Fruit fly (Drosophila melanogaster) whole organism, embryonic: Measurements from ENCODE around the gene ClpX.

Source experiments
- B-H2 ChIP-seq: fragments of 200-800 bp; sonication (Bioruptor generic); optimal IDR thresholded peaks from 2 replicates; lab custom pipeline; 2018; ENCODE audit warnings: missing biosample characterization, mild to moderate bottlenecking, missing genetic modification characterization
- CG12236 ChIP-seq: fragments of 200-800 bp; sonication (Bioruptor generic); optimal IDR thresholded peaks from 2 replicates; lab custom pipeline; 2016; ENCODE audit warnings: missing biosample characterization, missing genetic modification characterization
- CG12769 ChIP-seq: fragments of 200-800 bp; sonication (Bioruptor generic); optimal IDR thresholded peaks from 2 replicates; lab custom pipeline; 2019; ENCODE audit warnings: missing biosample characterization, mild to moderate bottlenecking, missing genetic modification characterization, moderate library complexity
- CG13775 ChIP-seq: fragments of 200-800 bp; sonication (Bioruptor generic); optimal IDR thresholded peaks from 3 replicates; lab custom pipeline; 2017; ENCODE audit warnings: missing biosample characterization, mild to moderate bottlenecking, missing genetic modification characterization
- CG14050 ChIP-seq: fragments of 200-800 bp; sonication (Bioruptor generic); IDR thresholded peaks from 3 replicates; pipeline ENCODE4 v1.3.6; 2022; ENCODE audit warnings: missing biosample characterization, missing genetic modification characterization
- CG15269 ChIP-seq: fragments of 200-800 bp; sonication (Bioruptor generic); optimal IDR thresholded peaks from 2 replicates; lab custom pipeline; 2018; ENCODE audit warnings: missing biosample characterization, mild to moderate bottlenecking, missing genetic modification characterization, moderate library complexity
- CG15696 ChIP-seq: fragments of 200-800 bp; sonication (Bioruptor generic); optimal IDR thresholded peaks from 2 replicates; lab custom pipeline; 2019; ENCODE audit warnings: missing biosample characterization, mild to moderate bottlenecking, missing genetic modification characterization, moderate library complexity
- CG1603 ChIP-seq: fragments of 200-800 bp; sonication (Bioruptor generic); optimal IDR thresholded peaks from 2 replicates; lab custom pipeline; 2019; ENCODE audit warnings: missing biosample characterization, mild to moderate bottlenecking, missing genetic modification characterization, moderate library complexity
- CG1647 ChIP-seq: fragments of 200-800 bp; sonication (Bioruptor generic); optimal IDR thresholded peaks from 3 replicates; lab custom pipeline; 2016; ENCODE audit warnings: missing biosample characterization, missing genetic modification characterization
- CG17385 ChIP-seq: fragments of 200-800 bp; sonication (Bioruptor generic); optimal IDR thresholded peaks from 3 replicates; lab custom pipeline; 2018; ENCODE audit warnings: missing biosample characterization, mild to moderate bottlenecking, missing genetic modification characterization
- CG18011 ChIP-seq: fragments of 200-800 bp; sonication (Bioruptor generic); optimal IDR thresholded peaks from 2 replicates; lab custom pipeline; 2017; ENCODE audit warnings: missing biosample characterization, missing genetic modification characterization, mild to moderate bottlenecking, moderate library complexity, missing genotype
- CG2199 ChIP-seq: fragments of 200-800 bp; sonication (Bioruptor generic); IDR thresholded peaks from 3 replicates; pipeline ENCODE4 v1.3.6; 2022; ENCODE audit warnings: missing biosample characterization, missing genetic modification characterization
- CG2202 ChIP-seq: fragments of 200-800 bp; sonication (Bioruptor generic); optimal IDR thresholded peaks from 2 replicates; lab custom pipeline; 2018; ENCODE audit warnings: missing biosample characterization, mild to moderate bottlenecking, missing genetic modification characterization
- CG34224 ChIP-seq: fragments of 200-800 bp; sonication (Bioruptor generic); IDR thresholded peaks from 3 replicates; pipeline ENCODE4 v1.3.6; 2022; ENCODE audit warnings: missing biosample characterization, missing genetic modification characterization; ENCODE audit not compliant: partially characterized antibody
- CG34422 ChIP-seq: fragments of 200-800 bp; sonication (Bioruptor generic); IDR thresholded peaks from 3 replicates; pipeline ENCODE4 v1.3.6; 2022; ENCODE audit warnings: missing biosample characterization, missing genetic modification characterization
- CG43689 ChIP-seq: fragments of 200-800 bp; sonication (Bioruptor generic); IDR thresholded peaks from 2 replicates; pipeline ENCODE4 v1.3.6; 2022; ENCODE audit warnings: missing biosample characterization, missing genetic modification characterization
- CG4617 ChIP-seq: fragments of 200-800 bp; sonication (Bioruptor generic); optimal IDR thresholded peaks from 3 replicates; lab custom pipeline; 2016; ENCODE audit warnings: missing biosample characterization, missing genetic modification characterization, borderline replicate concordance
- CG6175 ChIP-seq: fragments of 200-800 bp; sonication (Bioruptor generic); IDR thresholded peaks from 3 replicates; pipeline ENCODE4 v1.3.6; 2022; ENCODE audit warnings: missing biosample characterization, missing genetic modification characterization
- CG7839 ChIP-seq: fragments of 200-800 bp; sonication (Bioruptor generic); optimal IDR thresholded peaks from 3 replicates; lab custom pipeline; 2018; ENCODE audit warnings: missing biosample characterization, mild to moderate bottlenecking, missing genetic modification characterization, moderate library complexity
- CG8281 ChIP-seq: fragments of 200-800 bp; sonication (Bioruptor generic); optimal IDR thresholded peaks from 2 replicates; lab custom pipeline; 2018; ENCODE audit warnings: missing biosample characterization, mild to moderate bottlenecking, missing genetic modification characterization, moderate library complexity
- CG8290 ChIP-seq, 3 experiments: fragments of 200-800 bp; sonication (Bioruptor generic); optimal IDR thresholded peaks; 2 replicates each; lab custom pipeline; 2016 to 2019; ENCODE audit warnings: missing biosample characterization in 3 of 3, missing genetic modification characterization in 3 of 3, mild to moderate bottlenecking in 2 of 3, moderate library complexity in 1 of 3
- CG8478 ChIP-seq: fragments of >200 bp; optimal IDR thresholded peaks from 2 replicates; lab custom pipeline; 2018
- CG9932 ChIP-seq: fragments of 200-800 bp; sonication (Bioruptor generic); IDR thresholded peaks from 2 replicates; pipeline ENCODE4 v1.3.6; 2022; ENCODE audit warnings: missing biosample characterization, missing genetic modification characterization
- Doc2 ChIP-seq: fragments of 200-800 bp; sonication (Bioruptor generic); IDR thresholded peaks from 2 replicates; pipeline ENCODE4 v1.3.6; 2022; ENCODE audit warnings: missing biosample characterization, missing genetic modification characterization
- Fer3 ChIP-seq: fragments of 200-800 bp; sonication (Bioruptor generic); optimal IDR thresholded peaks from 2 replicates; lab custom pipeline; 2018; ENCODE audit warnings: missing biosample characterization, mild to moderate bottlenecking, missing genetic modification characterization, moderate library complexity
- GATAe ChIP-seq: fragments of 200-800 bp; sonication (Bioruptor generic); conservative IDR thresholded peaks from 2 replicates; pipeline ENCODE4 v1.3.6; 2022; ENCODE audit warnings: missing biosample characterization, missing genetic modification characterization
- Hey ChIP-seq: fragments of 200-800 bp; sonication (Bioruptor generic); optimal IDR thresholded peaks from 3 replicates; lab custom pipeline; 2018; ENCODE audit warnings: missing biosample characterization, mild to moderate bottlenecking, missing genetic modification characterization
- Hr39 ChIP-seq: fragments of >200 bp; optimal IDR thresholded peaks from 2 replicates; lab custom pipeline; 2017
- Hsf ChIP-seq: fragments of 200-800 bp; sonication (Bioruptor generic); optimal IDR thresholded peaks from 3 replicates; lab custom pipeline; 2016; ENCODE audit warnings: missing biosample characterization, missing genetic modification characterization
- Lim3 ChIP-seq: fragments of 200-800 bp; sonication (Bioruptor generic); IDR thresholded peaks from 2 replicates; pipeline ENCODE4 v1.3.6; 2022; ENCODE audit warnings: missing biosample characterization, missing genetic modification characterization
- Lpt ChIP-seq: fragments of >200 bp; optimal IDR thresholded peaks from 2 replicates; lab custom pipeline; 2018; ENCODE audit warnings: missing biosample characterization, missing genetic modification characterization
- NC2α ChIP-seq: fragments of 200-800 bp; sonication (Bioruptor generic); optimal IDR thresholded peaks from 2 replicates; lab custom pipeline; 2016; ENCODE audit warnings: missing biosample characterization, missing genetic modification characterization
- Nf-YA ChIP-seq: fragments of 200-800 bp; sonication (Bioruptor generic); IDR thresholded peaks from 2 replicates; pipeline ENCODE4 v1.3.6; 2022; ENCODE audit warnings: missing biosample characterization, missing genetic modification characterization
- Ravus ChIP-seq: fragments of 200-800 bp; sonication (Bioruptor generic); IDR thresholded peaks from 2 replicates; pipeline ENCODE4 v1.3.6; 2022; ENCODE audit warnings: missing biosample characterization, missing genetic modification characterization
- Usf ChIP-seq: fragments of 200-800 bp; sonication (Bioruptor generic); optimal IDR thresholded peaks from 2 replicates; lab custom pipeline; 2017; ENCODE audit warnings: missing genotype, missing biosample characterization, missing genetic modification characterization
- ab ChIP-seq: fragments of 200-800 bp; sonication (Bioruptor generic); optimal IDR thresholded peaks from 2 replicates; lab custom pipeline; 2016; ENCODE audit warnings: missing biosample characterization, missing genetic modification characterization
- amos ChIP-seq: fragments of 200-800 bp; sonication (Bioruptor generic); IDR thresholded peaks from 2 replicates; pipeline ENCODE4 v1.3.6; 2022; ENCODE audit warnings: missing biosample characterization, missing genetic modification characterization; ENCODE audit not compliant: partially characterized antibody
- chm ChIP-seq: fragments of 200-800 bp; sonication (Bioruptor generic); IDR thresholded peaks from 2 replicates; pipeline ENCODE4 v1.3.6; 2022; ENCODE audit warnings: missing biosample characterization, missing genetic modification characterization
- corto ChIP-seq: fragments of 200-800 bp; sonication (Bioruptor generic); optimal IDR thresholded peaks from 2 replicates; lab custom pipeline; 2016; ENCODE audit warnings: missing biosample characterization, mild to moderate bottlenecking, missing genetic modification characterization, moderate library complexity
- crp ChIP-seq, 2 experiments: fragments of 200-800 bp; sonication (Bioruptor generic); optimal IDR thresholded peaks; 2 replicates in 1 of 2; 3 replicates in 1 of 2; lab custom pipeline; 2017; ENCODE audit warnings: missing biosample characterization in 2 of 2, missing genetic modification characterization in 2 of 2, mild to moderate bottlenecking in 1 of 2, moderate library complexity in 1 of 2
- disco-r ChIP-seq: fragments of 200-800 bp; sonication (Bioruptor generic); optimal IDR thresholded peaks from 2 replicates; lab custom pipeline; 2016; ENCODE audit warnings: missing biosample characterization, missing genetic modification characterization
- eyg ChIP-seq: fragments of 200-800 bp; sonication (Bioruptor generic); optimal IDR thresholded peaks from 3 replicates; lab custom pipeline; 2016; ENCODE audit warnings: missing biosample characterization, missing genetic modification characterization
- jigr1 ChIP-seq: fragments of 200-800 bp; sonication (Bioruptor generic); IDR thresholded peaks from 3 replicates; pipeline ENCODE4 v1.3.6; 2022; ENCODE audit warnings: missing biosample characterization, missing genetic modification characterization
- lbe ChIP-seq: fragments of 200-800 bp; sonication (Bioruptor generic); optimal IDR thresholded peaks from 2 replicates; lab custom pipeline; 2016; ENCODE audit warnings: missing biosample characterization, mild to moderate bottlenecking, missing genetic modification characterization
- nerfin-1 ChIP-seq: fragments of 200-800 bp; sonication (Bioruptor generic); optimal IDR thresholded peaks from 3 replicates; lab custom pipeline; 2019; ENCODE audit warnings: missing biosample characterization, mild to moderate bottlenecking, missing genetic modification characterization, moderate library complexity
- ro ChIP-seq: fragments of 200-800 bp; sonication (Bioruptor generic); IDR thresholded peaks from 2 replicates; pipeline ENCODE4 v1.3.6; 2022; ENCODE audit warnings: missing biosample characterization, missing genetic modification characterization
- stc ChIP-seq: fragments of 200-800 bp; sonication (Bioruptor generic); IDR thresholded peaks from 2 replicates; pipeline ENCODE4 v1.3.6; 2022; ENCODE audit warnings: missing biosample characterization, missing genetic modification characterization
- toy ChIP-seq: fragments of 200-800 bp; sonication (Bioruptor generic); IDR thresholded peaks from 2 replicates; pipeline ENCODE4 v1.3.6; 2022; ENCODE audit warnings: missing biosample characterization, missing genetic modification characterization
- twi ChIP-seq: fragments of 200-800 bp; optimal IDR thresholded peaks from 2 replicates; lab custom pipeline; 2019; ENCODE audit warnings: missing biosample characterization, mild to moderate bottlenecking, missing genetic modification characterization, moderate library complexity
- vfl ChIP-seq: fragments of 200-800 bp; sonication (Bioruptor generic); optimal IDR thresholded peaks from 2 replicates; lab custom pipeline; 2016; ENCODE audit warnings: missing biosample characterization, missing genetic modification characterization
- vvl ChIP-seq: fragments of 200-800 bp; sonication (Bioruptor generic); IDR thresholded peaks from 2 replicates; pipeline ENCODE4 v1.3.6; 2022; ENCODE audit warnings: missing biosample characterization, missing genetic modification characterization

Gene ClpX

dm6 chr3R:19889603-19890187 is 13.8 kb downstream of the ClpX start (continued):
- no peak for TF ChIP-seq NC2α (GFP tag; lab: Kevin White, UChicago)
- TF ChIP-seq CG7839 (tag; lab: Kevin White, UChicago) = peak; percentile 89
- TF ChIP-seq GATAe (GFP tag; lab: Robert Waterston, UW) = no peak
- TF ChIP-seq nerfin-1 (tag; lab: Kevin White, UChicago) = peak; percentile 31
- no peak for TF ChIP-seq ab (GFP tag; lab: Kevin White, UChicago)
- 0 out of 3 replicates have a peak, but pooled peaks have one; percentile 11 for TF ChIP-seq CG6175
- no peak for TF ChIP-seq CG43689
- no peak for TF ChIP-seq disco-r (GFP tag; lab: Kevin White, UChicago)
- TF ChIP-seq Hr39 (lab: Kevin White, UChicago) = no peak
- peak; percentile 9 for TF ChIP-seq Ravus (GFP tag; lab: Robert Waterston, UW)
- TF ChIP-seq CG12769 (tag; lab: Kevin White, UChicago) = peak; percentile 32
- no peak for TF ChIP-seq CG8290 (GFP tag; optimal IDR thresholded peaks at IDR 0.05; lab: Kevin White, UChicago)
- TF ChIP-seq CG8290 (tag; optimal IDR thresholded peaks at IDR 0.05; lab: Kevin White, UChicago) = peak in 1 of 2 experiments; percentile 49
- TF ChIP-seq Nf-YA (GFP tag; lab: Robert Waterston, UW) = peak; percentile 22; the same call in 1 of the 2 replicates
- TF ChIP-seq vfl (GFP tag; lab: Kevin White, UChicago) = no peak
- peak; percentile 3 for TF ChIP-seq CG2202 (tag; lab: Kevin White, UChicago)
- TF ChIP-seq stc (GFP tag; lab: Robert Waterston, UW) = no peak
- TF ChIP-seq CG9932 (GFP tag; lab: Robert Waterston, UW) = peak; percentile 66
- TF ChIP-seq CG8478 (lab: Kevin White, UChicago) = no peak
- TF ChIP-seq B-H2 = peak; percentile 13
- no peak for TF ChIP-seq lbe (GFP tag; lab: Kevin White, UChicago)
- TF ChIP-seq CG17385 = peak; percentile 64
- TF ChIP-seq CG34224 (GFP tag; lab: Robert Waterston, UW) = no peak; the same call in 2 of the 3 replicates
- no peak for TF ChIP-seq Doc2 (GFP tag; lab: Robert Waterston, UW)
- no peak for TF ChIP-seq crp (GFP tag; optimal IDR thresholded peaks at IDR 0.05; lab: Kevin White, UChicago)
- TF ChIP-seq CG2199 (GFP tag; lab: Robert Waterston, UW) = no peak
- no peak for TF ChIP-seq ro
- TF ChIP-seq jigr1 (GFP tag; lab: Robert Waterston, UW) = no peak
- TF ChIP-seq Usf (GFP tag; lab: Kevin White, UChicago) = peak; percentile 41
- peak; percentile 86 for TF ChIP-seq Fer3 (tag; lab: Kevin White, UChicago)
- TF ChIP-seq Hey (tag; lab: Kevin White, UChicago) = no peak
- 0 out of 2 replicates have a peak, but pooled peaks have one; percentile 25 for TF ChIP-seq chm (GFP tag; lab: Robert Waterston, UW)
- TF ChIP-seq CG18011 (GFP tag; lab: Kevin White, UChicago) = peak; percentile 6
- no peak for TF ChIP-seq corto (GFP tag; lab: Kevin White, UChicago)
- TF ChIP-seq Hsf (GFP tag; lab: Kevin White, UChicago) = no peak
- TF ChIP-seq CG1647 (GFP tag; lab: Kevin White, UChicago) = no peak
- peak; percentile 18 for TF ChIP-seq CG15696 (tag; lab: Kevin White, UChicago)
- peak; percentile 15 for TF ChIP-seq eyg (GFP tag; lab: Kevin White, UChicago)
- no peak for TF ChIP-seq CG12236
- peak; percentile 43 for TF ChIP-seq CG13775 (GFP tag; lab: Kevin White, UChicago)
- no peak for TF ChIP-seq CG34422 (GFP tag; lab: Robert Waterston, UW)
- peak; percentile 50; the same call in 1 of the 2 replicates for TF ChIP-seq vvl
- TF ChIP-seq CG14050 (GFP tag; lab: Robert Waterston, UW) = peak; percentile 20; the same call in 1 of the 3 replicates
- no peak for TF ChIP-seq CG1603 (tag; lab: Kevin White, UChicago)
- peak; percentile 30 for TF ChIP-seq twi (tag; lab: Kevin White, UChicago)
- TF ChIP-seq CG15269 (tag; lab: Kevin White, UChicago) = peak; percentile 80
- no peak for TF ChIP-seq CG4617
- TF ChIP-seq amos (GFP tag; lab: Robert Waterston, UW) = no peak
- no peak for TF ChIP-seq Lim3
- no peak for TF ChIP-seq toy (GFP tag; lab: Robert Waterston, UW)
- no peak for TF ChIP-seq Lpt (GFP tag; lab: Kevin White, UChicago)
- TF ChIP-seq CG8281 (tag; lab: Kevin White, UChicago) = peak; percentile 42
